Fruit fly (Drosophila melanogaster) whole organism: ENCODE data around the gene CG15922.

Experiments used
- CG8478 ChIP-seq: fragments of >200 bp; optimal IDR thresholded peaks from 2 replicates; lab custom pipeline; 2018; ENCODE audit warnings: inconsistent platforms
- Dll ChIP-seq: fragments of >200 bp; optimal IDR thresholded peaks from 2 replicates; lab custom pipeline; 2017
- EcR ChIP-seq, 2 experiments: fragments of >200 bp; optimal IDR thresholded peaks; 2 replicates each; lab custom pipeline; 2017; ENCODE audit warnings: missing biosample characterization in 2 of 2, missing genetic modification characterization in 2 of 2, missing genetic modification reagents in 2 of 2
- pan ChIP-seq: fragments of >200 bp; optimal IDR thresholded peaks from 2 replicates; lab custom pipeline; 2017
- psq ChIP-seq: fragments of >200 bp; optimal IDR thresholded peaks from 2 replicates; lab custom pipeline; 2017
- usp ChIP-seq: fragments of >200 bp; optimal IDR thresholded peaks from 2 replicates; lab custom pipeline; 2017; ENCODE audit warnings: missing biosample characterization, missing genetic modification characterization, mixed read lengths

Gene CG15922

dm6 chr3R:20595145-20595812, 35.2 kb upstream of the CG15922 start:
- TF ChIP-seq pan (lab: Kevin White, UChicago) (no peak), usp (GFP tag; lab: Kevin White, UChicago) (no peak), CG8478 (lab: Kevin White, UChicago) (no peak), psq (lab: Kevin White, UChicago) (no peak), EcR (GFP tag; optimal IDR thresholded peaks at IDR 0.05; lab: Kevin White, UChicago) (no peak), Dll (no peak)

- TF ChIP-seq Dll: no peak
- no peak for TF ChIP-seq EcR (GFP tag; optimal IDR thresholded peaks at IDR 0.05; lab: Kevin White, UChicago)
- no peak for TF ChIP-seq psq (lab: Kevin White, UChicago)
- no peak for TF ChIP-seq usp (GFP tag; lab: Kevin White, UChicago)
- no peak for TF ChIP-seq pan (lab: Kevin White, UChicago)
- no peak for TF ChIP-seq CG8478 (lab: Kevin White, UChicago)
Observed at dm6 chr3R:20594194-20595144, 34.4 kb upstream of the CG15922 start.

dm6 chr3R:20593463-20593838, 33.4 kb upstream of the CG15922 start:
- TF ChIP-seq EcR (GFP tag; optimal IDR thresholded peaks at IDR 0.05; lab: Kevin White, UChicago): no peak
- TF ChIP-seq pan (lab: Kevin White, UChicago): no peak
- TF ChIP-seq Dll: no peak
- TF ChIP-seq CG8478 (lab: Kevin White, UChicago): no peak
- no peak for TF ChIP-seq usp (GFP tag; lab: Kevin White, UChicago)
- no peak for TF ChIP-seq psq (lab: Kevin White, UChicago)

dm6 chr3R:20592517-20593462, 32.7 kb upstream of the CG15922 start, which contains the start of the genes Pus1 and bon:
Gene Pus1 (minus strand): TSS chr3R:20592671.
Gene bon (plus strand): TSS chr3R:20593139.
- TF ChIP-seq Dll (no peak), CG8478 (lab: Kevin White, UChicago) (no peak), usp (GFP tag; lab: Kevin White, UChicago) (no peak), EcR (GFP tag; optimal IDR thresholded peaks at IDR 0.05; lab: Kevin White, UChicago) (no peak), pan (lab: Kevin White, UChicago) (no peak), psq (lab: Kevin White, UChicago) (no peak)

DNA sequence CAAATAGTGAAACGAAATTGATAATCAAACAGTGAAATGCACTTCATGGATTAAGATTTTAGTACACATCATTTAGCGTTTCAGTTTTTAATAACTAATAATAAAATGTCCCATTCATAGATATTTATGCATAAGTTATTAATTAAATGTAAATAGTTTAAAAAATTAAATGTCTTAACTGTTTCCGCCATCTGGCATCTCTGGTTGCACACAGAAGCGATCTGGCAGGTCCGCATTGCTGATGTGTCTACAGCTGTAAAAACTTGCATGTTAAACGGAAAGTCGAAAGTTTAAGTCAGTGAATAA, 28.4 kb upstream of the CG15922 start, which contains the start of gene Srp72:
TSS of gene Srp72 (plus strand) at position 232 of the 306 bp plus-strand sequence.
- TF ChIP-seq psq (lab: Kevin White, UChicago) (no peak), usp (GFP tag; lab: Kevin White, UChicago) (no peak), CG8478 (lab: Kevin White, UChicago) (no peak), pan (lab: Kevin White, UChicago) (no peak), EcR (GFP tag; optimal IDR thresholded peaks at IDR 0.05; lab: Kevin White, UChicago) (no peak), Dll (no peak)

DNA sequence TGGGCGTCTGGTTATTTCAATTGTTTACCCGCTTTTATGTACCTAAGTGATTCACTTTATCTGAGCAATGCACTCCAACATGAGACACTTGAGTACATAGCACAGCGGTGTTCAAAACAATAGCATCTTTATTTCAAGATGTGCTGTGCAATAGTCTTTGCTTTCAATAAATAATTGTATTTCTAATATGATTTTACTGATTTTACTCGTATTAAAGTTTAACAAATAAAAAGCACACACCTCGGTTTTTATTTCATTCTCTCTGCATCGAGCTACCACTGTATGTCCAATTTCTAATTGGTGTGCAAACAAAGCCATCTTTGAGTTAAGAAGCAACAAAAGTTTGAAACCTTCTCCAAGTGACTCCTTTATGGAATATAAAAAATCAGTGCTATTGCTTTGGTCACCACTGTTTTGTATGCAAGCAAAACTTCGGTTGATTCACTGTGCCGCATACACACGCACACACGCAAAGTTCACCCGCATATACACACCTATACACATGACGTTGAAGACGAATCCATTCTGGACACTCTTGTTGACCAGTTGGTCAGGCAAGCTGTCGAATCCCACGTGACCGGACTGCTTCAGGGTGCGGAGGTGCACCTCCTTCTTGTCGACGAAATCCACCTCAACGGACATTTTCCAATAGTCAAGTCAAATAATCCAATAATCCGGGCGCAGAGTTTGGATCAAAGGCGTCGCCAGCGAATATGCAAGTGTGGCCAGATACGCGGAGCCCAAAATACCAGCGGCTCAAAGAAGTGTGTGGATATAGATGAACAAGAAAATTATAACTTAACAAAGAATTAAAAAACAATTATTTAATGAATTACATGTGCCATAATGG, 27.8 kb upstream of the CG15922 start, which contains the start of gene Septin2:
TSS of gene Septin2 (minus strand) at position 727 of the 850 bp plus-strand sequence.
- no peak for TF ChIP-seq CG8478 (lab: Kevin White, UChicago)
- no peak for TF ChIP-seq usp (GFP tag; lab: Kevin White, UChicago)
- TF ChIP-seq EcR (GFP tag; optimal IDR thresholded peaks at IDR 0.05; lab: Kevin White, UChicago): no peak
- no peak for TF ChIP-seq Dll

- TF ChIP-seq usp (GFP tag; lab: Kevin White, UChicago) (no peak), EcR (GFP tag; optimal IDR thresholded peaks at IDR 0.05; lab: Kevin White, UChicago) (no peak), Dll (no peak), CG8478 (lab: Kevin White, UChicago) (no peak), psq (lab: Kevin White, UChicago) (no peak), pan (lab: Kevin White, UChicago) (no peak)
Observed at dm6 chr3R:20586409-20586808, 26.3 kb upstream of the CG15922 start.

DNA sequence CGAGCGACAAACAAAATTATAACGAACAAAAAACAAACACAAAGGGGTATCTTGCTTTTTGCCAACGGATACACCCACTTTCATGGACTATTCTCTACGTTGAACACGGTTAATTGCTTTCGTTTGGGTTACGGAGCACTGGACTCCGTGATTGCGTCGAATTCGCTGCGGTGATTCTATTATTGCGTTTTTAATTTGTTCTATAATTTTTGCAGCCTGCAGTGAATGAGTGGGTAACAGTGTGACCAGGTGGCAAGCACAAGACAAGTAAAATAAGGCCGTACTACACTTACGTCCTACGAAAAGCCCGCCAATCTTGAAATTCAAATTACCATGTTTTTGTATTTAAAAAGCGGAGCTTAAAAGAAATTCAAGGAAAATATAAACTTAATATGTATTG, 25.5 kb upstream of the CG15922 start, which contains the start of gene CG16953:
TSS of gene CG16953 (minus strand) at position 268 of the 400 bp plus-strand sequence.
- TF ChIP-seq pan (lab: Kevin White, UChicago) (no peak), EcR (GFP tag; optimal IDR thresholded peaks at IDR 0.05; lab: Kevin White, UChicago) (no peak), CG8478 (lab: Kevin White, UChicago) (no peak), Dll (no peak), usp (GFP tag; lab: Kevin White, UChicago) (no peak), psq (lab: Kevin White, UChicago) (no peak)

DNA sequence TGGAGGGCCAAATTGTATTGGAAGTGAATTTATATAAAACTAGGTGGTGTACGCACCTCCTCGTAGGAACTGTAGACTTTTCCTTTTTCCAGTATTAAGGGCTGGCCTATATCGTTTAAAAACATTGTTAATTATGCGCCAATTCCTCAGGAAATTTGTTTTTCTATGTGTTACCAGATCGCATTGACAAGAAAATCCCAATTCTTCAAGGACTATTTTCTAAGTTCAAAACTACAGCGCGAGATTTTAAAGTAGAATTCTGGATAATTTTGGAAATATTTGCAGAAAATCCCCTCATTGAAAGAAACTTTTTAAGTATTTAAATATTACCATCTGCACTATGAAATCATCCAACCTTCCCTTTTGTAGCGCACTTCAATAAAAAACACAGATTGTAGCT, 21.3 kb upstream of the CG15922 start, which contains the start of gene CG34008:
TSS of gene CG34008 (minus strand) at position 147 of the 400 bp plus-strand sequence.
- TF ChIP-seq pan (lab: Kevin White, UChicago) (no peak), EcR (GFP tag; optimal IDR thresholded peaks at IDR 0.05; lab: Kevin White, UChicago) (no peak), usp (GFP tag; lab: Kevin White, UChicago) (no peak), CG8478 (lab: Kevin White, UChicago) (no peak), psq (lab: Kevin White, UChicago) (no peak), Dll (no peak)
